Worm (Caenorhabditis elegans) whole organism, L4 larva: Measurements from ENCODE around the gene Y22D7AL.4.
A peak's percentile ranks its signal among the peaks of the same experiment; 100 is the strongest.

Experiments
- F10B5.3 ChIP-seq: sonication (generic microtip); optimal IDR thresholded peaks from 2 replicates; lab custom pipeline; 2016; ENCODE audit warnings: mild to moderate bottlenecking, missing genetic modification characterization, missing compliant biosample characterization
- F49E8.2 ChIP-seq: sonication (generic microtip); optimal IDR thresholded peaks from 2 replicates; lab custom pipeline; 2016; ENCODE audit warnings: missing compliant biosample characterization, mild to moderate bottlenecking, missing genetic modification characterization, borderline replicate concordance
- R02D3.7 ChIP-seq: fragments of 150-350 bp; sonication (generic microtip); optimal IDR thresholded peaks from 3 replicates; lab custom pipeline; 2014; ENCODE audit warnings: missing biosample characterization, missing genetic modification characterization
- T26A8.4 ChIP-seq: fragments of 200-800 bp; sonication (Bioruptor generic); IDR thresholded peaks from 2 replicates; pipeline ENCODE4 v1.3.6; 2022; ENCODE audit warnings: missing genetic modification characterization, missing compliant biosample characterization
- Y105C5A.15 ChIP-seq: fragments of 200-800 bp; sonication (Bioruptor generic); IDR thresholded peaks from 2 replicates; pipeline ENCODE4 v1.3.6; 2022; ENCODE audit warnings: missing genetic modification characterization, missing compliant biosample characterization
- ama-1 ChIP-seq: fragments of 150-350 bp; optimal IDR thresholded peaks from 2 replicates; lab custom pipeline; 2014; ENCODE audit warnings: inconsistent platforms, mixed read lengths
- arid-1 ChIP-seq: fragments of 200-800 bp; sonication (Bioruptor generic); conservative IDR thresholded peaks from 2 replicates; pipeline ENCODE4 v1.3.6; 2022; ENCODE audit warnings: missing genetic modification reagents, missing genetic modification characterization, missing compliant biosample characterization
- ceh-20 ChIP-seq: fragments of 200-800 bp; sonication (Bioruptor generic); IDR thresholded peaks from 2 replicates; pipeline ENCODE4 v1.3.6; 2022; ENCODE audit warnings: missing genetic modification reagents, missing genetic modification characterization, missing compliant biosample characterization
- ceh-32 ChIP-seq: sonication (generic microtip); optimal IDR thresholded peaks from 2 replicates; lab custom pipeline; 2016; ENCODE audit warnings: mild to moderate bottlenecking, missing genetic modification characterization, missing compliant biosample characterization; ENCODE audit not compliant: poor library complexity
- ceh-44 ChIP-seq: fragments of 200-800 bp; sonication (Bioruptor generic); IDR thresholded peaks from 2 replicates; pipeline ENCODE4 v1.3.6; 2022; ENCODE audit warnings: missing genetic modification reagents, missing genetic modification characterization, missing compliant biosample characterization
- ceh-62 ChIP-seq: sonication (generic microtip); optimal IDR thresholded peaks from 2 replicates; lab custom pipeline; 2017; ENCODE audit warnings: missing biosample characterization, missing genetic modification characterization
- daf-12 ChIP-seq: fragments of 150-350 bp; optimal IDR thresholded peaks from 2 replicates; lab custom pipeline; 2014; ENCODE audit warnings: missing biosample characterization, missing genetic modification reagents, missing genetic modification characterization
- daf-16 ChIP-seq, 3 experiments: sonication (generic microtip); optimal IDR thresholded peaks; 2 replicates each; lab custom pipeline; 2016 to 2017; ENCODE audit warnings: missing genetic modification characterization in 3 of 3, missing genetic modification reagents in 3 of 3, mild to moderate bottlenecking in 2 of 3, missing compliant biosample characterization in 2 of 3, missing biosample characterization in 1 of 3, moderate library complexity in 1 of 3
- dmd-8 ChIP-seq: fragments of 200-800 bp; sonication (Bioruptor generic); IDR thresholded peaks from 2 replicates; pipeline ENCODE4 v1.3.6; 2022; ENCODE audit warnings: missing genetic modification characterization, missing compliant biosample characterization
- dmd-9 ChIP-seq: fragments of 200-800 bp; sonication (Bioruptor generic); IDR thresholded peaks from 2 replicates; pipeline ENCODE4 v1.3.6; 2022; ENCODE audit warnings: missing genetic modification reagents, missing genetic modification characterization, missing compliant biosample characterization
- dpl-1 ChIP-seq: fragments of 150-350 bp; optimal IDR thresholded peaks from 2 replicates; lab custom pipeline; 2014; ENCODE audit warnings: missing biosample characterization, missing genetic modification reagents, missing genetic modification characterization
- duxl-1 ChIP-seq: sonication (generic microtip); optimal IDR thresholded peaks from 2 replicates; lab custom pipeline; 2016; ENCODE audit warnings: mild to moderate bottlenecking, missing genetic modification characterization, moderate library complexity, missing compliant biosample characterization; ENCODE audit not compliant: poor library complexity
- dve-1 ChIP-seq: sonication (generic microtip); optimal IDR thresholded peaks from 2 replicates; lab custom pipeline; 2017; ENCODE audit warnings: antibody characterized with exemption, mild to moderate bottlenecking, missing genetic modification characterization, missing compliant biosample characterization; ENCODE audit not compliant: insufficient read depth
- egl-43 ChIP-seq: fragments of 200-800 bp; sonication (Bioruptor generic); IDR thresholded peaks from 2 replicates; pipeline ENCODE4 v1.3.6; 2022; ENCODE audit warnings: missing genetic modification reagents, missing genetic modification characterization, missing compliant biosample characterization
- fos-1 ChIP-seq: fragments of 150-350 bp; optimal IDR thresholded peaks from 2 replicates; lab custom pipeline; 2014; ENCODE audit warnings: missing biosample characterization, missing genetic modification characterization
- gei-8 ChIP-seq: fragments of 200-800 bp; sonication (Bioruptor generic); optimal IDR thresholded peaks from 2 replicates; lab custom pipeline; 2018; ENCODE audit warnings: mild to moderate bottlenecking, missing genetic modification characterization, missing compliant biosample characterization
- hif-1 ChIP-seq, 2 experiments: sonication (generic microtip); optimal IDR thresholded peaks; 2 replicates each; lab custom pipeline; 2016 to 2017; ENCODE audit warnings: missing compliant biosample characterization in 2 of 2, missing genetic modification characterization in 2 of 2, missing genetic modification reagents in 2 of 2, missing genotype in 2 of 2, mild to moderate bottlenecking in 1 of 2
- hlh-11 ChIP-seq: fragments of 200-800 bp; sonication (Bioruptor generic); optimal IDR thresholded peaks from 2 replicates; lab custom pipeline; 2018; ENCODE audit warnings: mild to moderate bottlenecking, missing genetic modification characterization, missing compliant biosample characterization
- hmg-1.1 ChIP-seq: fragments of 200-800 bp; sonication (Bioruptor generic); IDR thresholded peaks from 2 replicates; pipeline ENCODE4 v1.3.6; 2022; ENCODE audit warnings: missing genetic modification reagents, missing genetic modification characterization, missing compliant biosample characterization
- jun-1 ChIP-seq: fragments of 150-350 bp; optimal IDR thresholded peaks from 2 replicates; lab custom pipeline; 2014; ENCODE audit warnings: missing biosample characterization, missing genetic modification reagents, missing genetic modification characterization
- lim-7 ChIP-seq: fragments of 200-800 bp; sonication (Bioruptor generic); IDR thresholded peaks from 2 replicates; pipeline ENCODE4 v1.3.6; 2022; ENCODE audit warnings: missing genetic modification characterization, missing compliant biosample characterization
- lin-13 ChIP-seq: fragments of 150-350 bp; optimal IDR thresholded peaks from 2 replicates; lab custom pipeline; 2014; ENCODE audit warnings: missing biosample characterization, missing genetic modification reagents, missing genetic modification characterization
- lin-15B ChIP-seq: fragments of 150-350 bp; sonication (generic microtip); optimal IDR thresholded peaks from 3 replicates; lab custom pipeline; 2014; ENCODE audit warnings: missing biosample characterization, missing genetic modification characterization
- madf-5 ChIP-seq, 2 experiments: fragments of 200-800 bp; sonication (Bioruptor generic); IDR thresholded peaks; 2 replicates each; pipeline ENCODE4 v1.3.6; 2022; ENCODE audit warnings: missing compliant biosample characterization in 2 of 2, missing genetic modification characterization in 2 of 2
- madf-9 ChIP-seq: fragments of 200-800 bp; sonication (Bioruptor generic); conservative IDR thresholded peaks from 2 replicates; pipeline ENCODE4 v1.3.6; 2022; ENCODE audit warnings: missing genetic modification reagents, missing genetic modification characterization, missing compliant biosample characterization
- mdl-1 ChIP-seq, 2 experiments: fragments of 150-350 bp in 1 of 2; sonication (generic microtip) in 1 of 2; optimal IDR thresholded peaks; 2 replicates each; lab custom pipeline; 2014 to 2017; ENCODE audit warnings: missing biosample characterization in 2 of 2, missing genetic modification characterization in 2 of 2
- mdt-29 ChIP-seq: fragments of 200-800 bp; sonication (Bioruptor generic); IDR thresholded peaks from 2 replicates; pipeline ENCODE4 v1.3.6; 2022; ENCODE audit warnings: missing genetic modification reagents, missing genetic modification characterization, missing compliant biosample characterization
- mep-1 ChIP-seq: fragments of 150-350 bp; sonication (generic microtip); optimal IDR thresholded peaks from 3 replicates; lab custom pipeline; 2014; ENCODE audit warnings: missing biosample characterization, missing genetic modification characterization
- mes-2 ChIP-seq: sonication (generic microtip); optimal IDR thresholded peaks from 2 replicates; lab custom pipeline; 2016; ENCODE audit warnings: missing genotype, mild to moderate bottlenecking, missing genetic modification characterization, missing compliant biosample characterization; ENCODE audit not compliant: poor library complexity, severe bottlenecking
- mxl-3 ChIP-seq: fragments of 200-800 bp; sonication (Bioruptor generic); optimal IDR thresholded peaks from 2 replicates; lab custom pipeline; 2018; ENCODE audit warnings: mild to moderate bottlenecking, missing genetic modification characterization, missing compliant biosample characterization
- nhr-10 ChIP-seq: fragments of 150-350 bp; optimal IDR thresholded peaks from 2 replicates; lab custom pipeline; 2014; ENCODE audit warnings: missing biosample characterization, missing genetic modification characterization
- nhr-11 ChIP-seq: fragments of 150-350 bp; optimal IDR thresholded peaks from 2 replicates; lab custom pipeline; 2014; ENCODE audit warnings: missing biosample characterization, missing genetic modification characterization
- nhr-28 ChIP-seq: fragments of 150-350 bp; optimal IDR thresholded peaks from 2 replicates; lab custom pipeline; 2014; ENCODE audit warnings: missing biosample characterization, missing genetic modification characterization
- nhr-41 ChIP-seq: fragments of 200-800 bp; sonication (Bioruptor generic); IDR thresholded peaks from 2 replicates; pipeline ENCODE4 v1.3.6; 2022; ENCODE audit warnings: missing genetic modification reagents, missing genetic modification characterization, missing compliant biosample characterization
- nhr-6 ChIP-seq: fragments of 150-350 bp; optimal IDR thresholded peaks from 2 replicates; lab custom pipeline; 2014; ENCODE audit warnings: missing biosample characterization, missing genetic modification characterization
- pha-4 ChIP-seq, 2 experiments: fragments of 150-350 bp in 1 of 2; fragments of 200-800 bp in 1 of 2; sonication (Bioruptor generic) in 1 of 2; IDR thresholded peaks in 1 of 2; optimal IDR thresholded peaks in 1 of 2; 2 replicates each; pipeline versions ENCODE4 v1.3.6 to Lab custom; 2014 to 2022; ENCODE audit warnings: missing genetic modification characterization in 2 of 2, missing genetic modification reagents in 2 of 2, missing biosample characterization in 1 of 2, missing compliant biosample characterization in 1 of 2
- rbr-2 ChIP-seq: sonication (generic microtip); optimal IDR thresholded peaks from 2 replicates; lab custom pipeline; 2016; ENCODE audit warnings: missing genotype, missing genetic modification characterization, missing compliant biosample characterization
- saeg-2 ChIP-seq: fragments of 200-800 bp; sonication (Bioruptor generic); IDR thresholded peaks from 2 replicates; pipeline ENCODE4 v1.3.6; 2022; ENCODE audit warnings: missing genetic modification reagents, missing genetic modification characterization, missing compliant biosample characterization
- skn-1 ChIP-seq: fragments of 150-350 bp; optimal IDR thresholded peaks from 2 replicates; lab custom pipeline; 2014; ENCODE audit warnings: missing biosample characterization, missing genetic modification characterization
- snpc-4 ChIP-seq: fragments of 150-350 bp; optimal IDR thresholded peaks from 2 replicates; lab custom pipeline; 2014; ENCODE audit warnings: missing biosample characterization, missing genetic modification characterization
- unc-130 ChIP-seq: sonication (generic microtip); optimal IDR thresholded peaks from 2 replicates; lab custom pipeline; 2016; ENCODE audit warnings: missing genetic modification reagents, missing genetic modification characterization, missing compliant biosample characterization
- unc-39 ChIP-seq: sonication (generic microtip); optimal IDR thresholded peaks from 2 replicates; lab custom pipeline; 2017; ENCODE audit warnings: missing biosample characterization, missing genetic modification characterization
- zfp-2 ChIP-seq: sonication (generic microtip); optimal IDR thresholded peaks from 2 replicates; lab custom pipeline; 2016; ENCODE audit warnings: mild to moderate bottlenecking, missing genetic modification characterization, missing compliant biosample characterization
- zip-11 ChIP-seq: fragments of 200-800 bp; sonication (Bioruptor generic); IDR thresholded peaks from 2 replicates; pipeline ENCODE4 v1.3.6; 2022; ENCODE audit warnings: missing genetic modification characterization, missing compliant biosample characterization
- ztf-11 ChIP-seq: fragments of 150-350 bp; optimal IDR thresholded peaks from 2 replicates; lab custom pipeline; 2014; ENCODE audit warnings: missing biosample characterization, missing genetic modification characterization
- ztf-7 ChIP-seq: fragments of 150-350 bp; optimal IDR thresholded peaks from 2 replicates; lab custom pipeline; 2014; ENCODE audit warnings: missing biosample characterization, missing genetic modification characterization

Y22D7AL.4 gene

DNA sequence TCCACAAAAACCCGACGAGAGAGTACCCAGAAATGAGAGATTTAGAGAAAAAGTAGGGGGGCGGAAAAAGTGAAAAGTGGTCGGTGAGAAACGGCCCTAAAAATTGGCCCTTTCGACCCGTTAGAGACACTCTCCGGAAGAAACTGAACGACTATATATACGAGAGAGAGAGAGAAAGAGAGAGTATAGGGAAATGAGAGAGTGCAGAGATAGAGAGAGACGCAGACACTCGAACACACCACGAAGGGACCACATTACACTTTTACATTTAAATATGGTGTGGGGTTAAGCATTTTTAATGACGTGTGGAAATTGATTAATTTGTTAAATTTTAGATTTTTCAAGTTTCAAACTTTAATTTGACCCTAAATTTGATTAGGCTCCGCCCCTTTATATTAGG, 34.8 kb upstream of the Y22D7AL.4 start (continued):
- TF ChIP-seq zip-11 (no peak), duxl-1 (tag; lab: Kevin White, UChicago) (no peak), F49E8.2 (tag; lab: Kevin White, UChicago) (no peak), fos-1 (tag; lab: Kevin White, UChicago) (no peak), nhr-6 (tag; lab: Kevin White, UChicago) (no peak), dve-1 (no peak), R02D3.7 (tag; lab: Kevin White, UChicago) (no peak), ztf-7 (no peak), F10B5.3 (tag; lab: Kevin White, UChicago) (no peak), gei-8 (GFP tag; lab: Kevin White, UChicago) (no peak), nhr-10 (tag; lab: Kevin White, UChicago) (no peak), dmd-9 (GFP tag; lab: Robert Waterston, UW) (no peak), madf-9 (GFP tag; lab: Robert Waterston, UW) (no peak), ztf-11 (no peak), ama-1 (lab: Kevin White, UChicago) (peak; percentile 11), lin-15B (tag; lab: Kevin White, UChicago) (no peak), zfp-2 (tag; lab: Kevin White, UChicago) (no peak), hlh-11 (tag; lab: Kevin White, UChicago) (no peak), ceh-62 (tag; lab: Kevin White, UChicago) (no peak), lim-7 (GFP tag; lab: Robert Waterston, UW) (no peak), snpc-4 (tag; lab: Kevin White, UChicago) (no peak), egl-43 (no peak), unc-39 (tag; lab: Kevin White, UChicago) (no peak), daf-12 (tag; lab: Kevin White, UChicago) (no peak), mxl-3 (GFP tag; lab: Kevin White, UChicago) (no peak), Y105C5A.15 (GFP tag; lab: Robert Waterston, UW) (no peak), mes-2 (tag; lab: Kevin White, UChicago) (no peak), dpl-1 (GFP tag; lab: Kevin White, UChicago) (peak; percentile 16), mep-1 (tag; lab: Kevin White, UChicago) (peak; percentile 28), ceh-44 (GFP tag; lab: Robert Waterston, UW) (no peak), daf-16 (GFP tag; optimal IDR thresholded peaks at IDR 0.05; lab: Kevin White, UChicago) (no peak), daf-16 (tag; optimal IDR thresholded peaks at IDR 0.05; lab: Kevin White, UChicago) (no peak), hif-1 (tag; optimal IDR thresholded peaks at IDR 0.05; lab: Kevin White, UChicago) (no peak), ceh-20 (GFP tag; lab: Robert Waterston, UW) (no peak), nhr-11 (tag; lab: Kevin White, UChicago) (no peak), T26A8.4 (GFP tag; lab: Robert Waterston, UW) (no peak), ceh-32 (no peak), madf-5 (GFP tag; IDR thresholded peaks at IDR 0.05; lab: Robert Waterston, UW) (no peak), hmg-1.1 (GFP tag; lab: Robert Waterston, UW) (peak; percentile 64), lin-13 (GFP tag; lab: Kevin White, UChicago) (no peak), mdt-29 (GFP tag; lab: Robert Waterston, UW) (no peak), saeg-2 (no peak)

DNA sequence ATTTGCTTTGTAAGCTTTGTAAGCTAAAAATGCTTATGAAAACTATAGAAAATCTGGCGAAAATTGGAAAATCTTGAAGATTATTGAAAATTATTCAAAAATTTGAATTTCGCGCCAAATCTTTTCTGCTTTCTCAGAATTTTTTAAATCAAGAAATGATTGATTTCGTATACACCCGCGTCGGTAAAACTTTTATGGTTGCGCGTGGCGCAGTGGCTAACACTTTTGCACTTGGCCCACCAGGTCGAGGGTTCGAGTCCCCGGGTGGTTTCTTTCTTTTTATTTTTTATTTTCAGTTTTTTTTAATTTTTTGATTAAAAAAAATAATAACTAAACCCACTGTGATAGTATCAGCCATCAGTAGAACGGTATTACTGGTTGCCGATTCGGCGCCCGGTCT, 27.5 kb upstream of the Y22D7AL.4 start:
- TF ChIP-seq skn-1 (tag; lab: Kevin White, UChicago): no peak
- peak; percentile 25 for TF ChIP-seq mes-2 (tag; lab: Kevin White, UChicago)
- no peak for TF ChIP-seq ama-1 (lab: Kevin White, UChicago)
- TF ChIP-seq mdl-1 (tag; optimal IDR thresholded peaks at IDR 0.05; lab: Kevin White, UChicago): no peak
- no peak for TF ChIP-seq rbr-2 (tag; lab: Kevin White, UChicago)
- TF ChIP-seq dmd-8: peak; percentile 83; the same call in 1 of the 2 replicates
- no peak for TF ChIP-seq saeg-2
- 0 out of 2 replicates have a peak, but pooled peaks have one; percentile 65 for TF ChIP-seq Y105C5A.15 (GFP tag; lab: Robert Waterston, UW)
- TF ChIP-seq lin-15B (tag; lab: Kevin White, UChicago): no peak
- no peak for TF ChIP-seq snpc-4 (tag; lab: Kevin White, UChicago)
- no peak for TF ChIP-seq nhr-11 (tag; lab: Kevin White, UChicago)
- no peak for TF ChIP-seq nhr-28
- TF ChIP-seq jun-1 (tag; lab: Kevin White, UChicago): no peak
- no peak for TF ChIP-seq nhr-41 (GFP tag; lab: Robert Waterston, UW)
- TF ChIP-seq arid-1 (GFP tag; lab: Robert Waterston, UW): peak; percentile 75
- peak; percentile 37 for TF ChIP-seq unc-130
- TF ChIP-seq pha-4 (GFP tag; IDR thresholded peaks at IDR 0.05; lab: Robert Waterston, UW): peak; percentile 80
- TF ChIP-seq pha-4 (tag; optimal IDR thresholded peaks at IDR 0.05; lab: Kevin White, UChicago): no peak
